Fruit fly (Drosophila melanogaster): Measurements from ENCODE around the gene Lkb1.

DNA sequence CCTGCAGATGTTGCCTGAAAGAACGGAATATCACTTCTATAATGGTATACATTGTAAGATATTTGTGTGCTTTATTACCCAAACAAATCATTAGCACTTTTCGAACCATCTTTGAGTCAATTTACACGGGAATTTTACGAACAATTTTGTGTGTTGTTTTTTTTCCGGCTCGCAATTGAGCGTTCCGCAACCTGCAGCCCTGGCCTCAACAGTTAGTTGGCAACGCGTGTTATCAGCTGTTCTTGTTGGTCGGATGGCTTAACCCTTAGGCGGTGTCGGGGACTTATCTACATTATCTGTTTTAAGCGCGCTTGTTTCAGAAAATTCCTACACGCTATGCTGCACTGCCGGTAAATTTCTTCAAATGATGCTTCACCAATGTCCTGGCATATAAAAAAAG, 34.3 kb downstream of the Lkb1 start:
- no peak for TF ChIP-seq topi (GFP tag; optimal IDR thresholded peaks at IDR 0.05)
- no peak for TF ChIP-seq CG6854 (GFP tag; optimal IDR thresholded peaks at IDR 0.05)
- TF ChIP-seq pdm3 (GFP tag; optimal IDR thresholded peaks at IDR 0.05): peak; percentile 12

Data from whole organism, prepupa.